Worm (Caenorhabditis elegans) whole organism, L3 larva: ENCODE measurements around the gene Y54G2A.49.

Experiments
- ama-1 ChIP-seq: fragments of 150-350 bp; optimal IDR thresholded peaks from 2 replicates; lab custom pipeline; 2018
- ceh-82 ChIP-seq: fragments of 150-350 bp; optimal IDR thresholded peaks from 2 replicates; lab custom pipeline; 2014; ENCODE audit warnings: missing biosample characterization, missing genetic modification characterization
- elt-3 ChIP-seq, 3 experiments: fragments of 150-350 bp in 1 of 3; sonication (generic microtip) in 2 of 3; optimal IDR thresholded peaks; 2 replicates in 2 of 3; 4 replicates in 1 of 3; lab custom pipeline; 2014 to 2017; ENCODE audit warnings: missing biosample characterization in 3 of 3, missing genetic modification characterization in 3 of 3
- fos-1 ChIP-seq: fragments of 150-350 bp; optimal IDR thresholded peaks from 2 replicates; lab custom pipeline; 2014; ENCODE audit warnings: missing biosample characterization, missing genetic modification characterization
- nfya-1 ChIP-seq: sonication (generic microtip); optimal IDR thresholded peaks from 2 replicates; lab custom pipeline; 2017; ENCODE audit warnings: missing genetic modification characterization, mild to moderate bottlenecking, missing compliant biosample characterization, antibody characterized with exemption, moderate library complexity; ENCODE audit not compliant: insufficient read depth
- nhr-11 ChIP-seq: fragments of 150-350 bp; optimal IDR thresholded peaks from 2 replicates; lab custom pipeline; 2014; ENCODE audit warnings: missing biosample characterization, missing genetic modification characterization
- pha-4 ChIP-seq: fragments of 150-350 bp; optimal IDR thresholded peaks from 2 replicates; lab custom pipeline; 2014; ENCODE audit warnings: missing biosample characterization, missing genetic modification reagents, missing genetic modification characterization
- skn-1 ChIP-seq: fragments of 150-350 bp; optimal IDR thresholded peaks from 2 replicates; lab custom pipeline; 2014; ENCODE audit warnings: missing biosample characterization, missing genetic modification characterization
- snpc-4 ChIP-seq: fragments of 150-350 bp; optimal IDR thresholded peaks from 2 replicates; lab custom pipeline; 2014; ENCODE audit warnings: missing biosample characterization, missing genetic modification characterization
- unc-62 ChIP-seq: fragments of 150-350 bp; sonication (generic microtip); optimal IDR thresholded peaks from 4 replicates; lab custom pipeline; 2014; ENCODE audit warnings: missing biosample characterization, missing genetic modification reagents, missing genetic modification characterization
- zag-1 ChIP-seq: fragments of 150-350 bp; optimal IDR thresholded peaks from 2 replicates; lab custom pipeline; 2014; ENCODE audit warnings: missing biosample characterization, missing genetic modification characterization
- ztf-11 ChIP-seq: fragments of 150-350 bp; optimal IDR thresholded peaks from 2 replicates; lab custom pipeline; 2014; ENCODE audit warnings: missing biosample characterization, missing genetic modification characterization
- ztf-4 ChIP-seq: fragments of 150-350 bp; optimal IDR thresholded peaks from 2 replicates; lab custom pipeline; 2014; ENCODE audit warnings: missing biosample characterization, missing genetic modification characterization

DNA sequence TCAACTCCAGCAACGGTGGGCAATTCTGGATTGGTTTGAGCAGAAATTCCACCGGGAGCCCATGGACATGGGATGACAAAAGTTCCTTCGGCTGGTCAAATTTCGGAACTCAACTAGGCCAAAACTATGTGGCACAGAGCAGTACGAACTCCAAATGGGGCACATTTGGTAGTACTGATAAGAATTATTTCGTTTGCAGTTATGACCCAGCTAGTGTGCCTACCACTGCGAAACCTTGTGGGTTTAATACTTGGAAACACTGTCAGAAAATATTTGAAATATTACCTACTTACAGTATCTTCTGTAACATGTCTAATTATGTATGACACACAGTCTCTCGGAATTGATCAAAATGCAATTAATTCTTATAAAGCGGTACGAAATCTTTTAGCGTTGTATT lies 26.7 kb downstream of the Y54G2A.49 start:
- TF ChIP-seq pha-4 (tag; lab: Kevin White, UChicago) (no peak), ceh-82 (no peak), ama-1 (lab: Kevin White, UChicago) (no peak), ztf-11 (tag; lab: Kevin White, UChicago) (no peak), nfya-1 (tag; lab: Kevin White, UChicago) (no peak), fos-1 (tag; lab: Kevin White, UChicago) (no peak), unc-62 (GFP tag; lab: Kevin White, UChicago) (no peak), snpc-4 (tag; lab: Kevin White, UChicago) (no peak), zag-1 (no peak), ztf-4 (tag; lab: Kevin White, UChicago) (no peak), skn-1 (tag; lab: Kevin White, UChicago) (no peak), nhr-11 (no peak), elt-3 (tag; optimal IDR thresholded peaks at IDR 0.05; lab: Kevin White, UChicago) (no peak)
